Worm (Caenorhabditis elegans): ENCODE results near the gene srt-67.

The srt-67 gene

ce11 chrV:5225660-5226059, 31.6 kb downstream of the srt-67 start:
- TF ChIP-seq lin-13 (tag; optimal IDR thresholded peaks at IDR 0.05): no peak
- no peak for TF ChIP-seq ceh-83 (GFP tag; optimal IDR thresholded peaks at IDR 0.05)
- TF ChIP-seq nhr-237 (tag; optimal IDR thresholded peaks at IDR 0.05): no peak
- TF ChIP-seq nhr-28 (tag; optimal IDR thresholded peaks at IDR 0.05): no peak
- no peak for TF ChIP-seq M03D4.4 (tag; optimal IDR thresholded peaks at IDR 0.05)
- TF ChIP-seq lin-32 (GFP tag; optimal IDR thresholded peaks at IDR 0.05): no peak
- TF ChIP-seq ceh-39 (tag; optimal IDR thresholded peaks at IDR 0.05): no peak
- no peak for TF ChIP-seq flh-1 (GFP tag; optimal IDR thresholded peaks at IDR 0.05)
- TF ChIP-seq bed-3 (GFP tag; optimal IDR thresholded peaks at IDR 0.05): no peak
- TF ChIP-seq drap-1 (GFP tag; optimal IDR thresholded peaks at IDR 0.05): no peak
- no peak for TF ChIP-seq blmp-1 (tag; optimal IDR thresholded peaks at IDR 0.05)
- TF ChIP-seq ztf-11 (tag; optimal IDR thresholded peaks at IDR 0.05): no peak
- no peak for TF ChIP-seq unc-62 (GFP tag; optimal IDR thresholded peaks at IDR 0.05)
- TF ChIP-seq cnd-1 (tag; optimal IDR thresholded peaks at IDR 0.05): no peak

- TF ChIP-seq lsy-2 (tag; optimal IDR thresholded peaks at IDR 0.05) (no peak), nhr-76 (tag; optimal IDR thresholded peaks at IDR 0.05) (no peak), unc-39 (tag; optimal IDR thresholded peaks at IDR 0.05) (no peak), sem-2 (GFP tag; optimal IDR thresholded peaks at IDR 0.05) (no peak), ceh-43 (GFP tag; optimal IDR thresholded peaks at IDR 0.05) (no peak)
Observed at ce11 chrV:5223044-5223443, 34.2 kb downstream of the srt-67 start, which contains the start of gene Y49G5B.1. Gene Y49G5B.1, plus strand, starts transcription at chrV:5223367.

- TF ChIP-seq lin-13 (tag; optimal IDR thresholded peaks at IDR 0.05) (no peak), hlh-1 (tag; optimal IDR thresholded peaks at IDR 0.05) (no peak), flh-1 (GFP tag; optimal IDR thresholded peaks at IDR 0.05) (no peak), elt-1 (tag; optimal IDR thresholded peaks at IDR 0.05; ENCODE audit: borderline replicate concordance, insufficient read depth) (no peak), ceh-43 (GFP tag; optimal IDR thresholded peaks at IDR 0.05) (no peak), M03D4.4 (tag; optimal IDR thresholded peaks at IDR 0.05) (no peak), ceh-39 (tag; optimal IDR thresholded peaks at IDR 0.05) (no peak), ceh-83 (GFP tag; optimal IDR thresholded peaks at IDR 0.05) (no peak), tbx-8 (GFP tag; optimal IDR thresholded peaks at IDR 0.05) (no peak), blmp-1 (tag; optimal IDR thresholded peaks at IDR 0.05) (no peak)
Observed at ce11 chrV:5213674-5214073, 43.6 kb downstream of the srt-67 start.

Data from whole organism, mixed stage, embryonic.